Worm (Caenorhabditis elegans) whole organism, young adult: ENCODE results near the gene dsb-3.

Source experiments
- B0261.1 ChIP-seq: sonication (generic microtip); optimal IDR thresholded peaks from 2 replicates; lab custom pipeline; 2016; ENCODE audit warnings: mild to moderate bottlenecking, missing genetic modification characterization, moderate library complexity, missing compliant biosample characterization
- C17E4.6 ChIP-seq: fragments of 200-800 bp; sonication (Bioruptor generic); IDR thresholded peaks from 2 replicates; pipeline ENCODE4 v1.3.6; 2022; ENCODE audit warnings: missing genetic modification reagents, missing genetic modification characterization, missing compliant biosample characterization
- D2030.7 ChIP-seq: fragments of 200-800 bp; sonication (Bioruptor generic); IDR thresholded peaks from 2 replicates; pipeline ENCODE4 v1.3.6; 2022; ENCODE audit warnings: missing genetic modification reagents, missing genetic modification characterization, missing compliant biosample characterization
- F33H1.4 ChIP-seq: fragments of 200-800 bp; sonication (Bioruptor generic); IDR thresholded peaks from 2 replicates; pipeline ENCODE4 v1.3.6; 2022; ENCODE audit warnings: missing genetic modification reagents, missing genetic modification characterization, missing compliant biosample characterization
- F39B2.1 ChIP-seq: fragments of 200-800 bp; sonication (Bioruptor generic); IDR thresholded peaks from 2 replicates; pipeline ENCODE4 v1.3.6; 2022; ENCODE audit warnings: missing genetic modification reagents, missing genetic modification characterization, missing compliant biosample characterization
- F49E8.2 ChIP-seq: sonication (generic microtip); optimal IDR thresholded peaks from 3 replicates; lab custom pipeline; 2017; ENCODE audit warnings: missing genetic modification characterization, mild to moderate bottlenecking, missing compliant biosample characterization, antibody characterized with exemption, moderate library complexity; ENCODE audit not compliant: insufficient read depth
- Y56A3A.18 ChIP-seq: fragments of 200-800 bp; sonication (Bioruptor generic); IDR thresholded peaks from 2 replicates; pipeline ENCODE4 v1.3.6; 2022; ENCODE audit warnings: missing genetic modification reagents, missing genetic modification characterization, missing compliant biosample characterization
- Y67H2A.10 ChIP-seq: fragments of 200-800 bp; sonication (Bioruptor generic); conservative IDR thresholded peaks from 2 replicates; pipeline ENCODE4 v1.3.6; 2022; ENCODE audit warnings: missing genetic modification reagents, missing genetic modification characterization, missing compliant biosample characterization
- Y95B8A.8 ChIP-seq: fragments of 200-800 bp; sonication (Bioruptor generic); IDR thresholded peaks from 2 replicates; pipeline ENCODE4 v1.3.6; 2022; ENCODE audit warnings: missing genetic modification reagents, missing genetic modification characterization, missing compliant biosample characterization
- ZK185.1 ChIP-seq: sonication (generic microtip); optimal IDR thresholded peaks from 2 replicates; lab custom pipeline; 2016; ENCODE audit warnings: mild to moderate bottlenecking, missing genetic modification characterization, missing compliant biosample characterization; ENCODE audit not compliant: poor library complexity, severe bottlenecking
- akir-1 ChIP-seq: fragments of 200-800 bp; sonication (Bioruptor generic); optimal IDR thresholded peaks from 2 replicates; lab custom pipeline; 2018; ENCODE audit warnings: mild to moderate bottlenecking, missing genetic modification characterization, moderate library complexity, missing compliant biosample characterization
- ccch-3 ChIP-seq: fragments of 200-800 bp; sonication (Bioruptor generic); optimal IDR thresholded peaks from 2 replicates; lab custom pipeline; 2018; ENCODE audit warnings: mild to moderate bottlenecking, missing genetic modification characterization, missing compliant biosample characterization
- cebp-1 ChIP-seq, 2 experiments: fragments of 200-800 bp in 1 of 2; sonication (Bioruptor generic) in 1 of 2; sonication (generic microtip) in 1 of 2; IDR thresholded peaks in 1 of 2; optimal IDR thresholded peaks in 1 of 2; 2 replicates each; pipeline versions ENCODE4 v1.3.6 to Lab custom; 2017 to 2022; ENCODE audit warnings: missing compliant biosample characterization in 2 of 2, missing genetic modification characterization in 2 of 2, mild to moderate bottlenecking in 1 of 2, missing genetic modification reagents in 1 of 2, moderate library complexity in 1 of 2
- cebp-2 ChIP-seq: fragments of 200-800 bp; sonication (Bioruptor generic); IDR thresholded peaks from 2 replicates; pipeline ENCODE4 v1.3.6; 2022; ENCODE audit warnings: missing genetic modification characterization, missing compliant biosample characterization
- ceh-58 ChIP-seq: fragments of 200-800 bp; sonication (Bioruptor generic); IDR thresholded peaks from 2 replicates; pipeline ENCODE4 v1.3.6; 2022; ENCODE audit warnings: missing genetic modification characterization, missing compliant biosample characterization
- ceh-91 ChIP-seq: fragments of 200-800 bp; sonication (Bioruptor generic); IDR thresholded peaks from 2 replicates; pipeline ENCODE4 v1.3.6; 2022; ENCODE audit warnings: missing genetic modification reagents, missing genetic modification characterization, missing compliant biosample characterization
- dpl-1 ChIP-seq: fragments of 150-350 bp; optimal IDR thresholded peaks from 2 replicates; lab custom pipeline; 2014; ENCODE audit warnings: missing biosample characterization, missing genetic modification reagents, missing genetic modification characterization
- egl-44 ChIP-seq: fragments of 200-800 bp; sonication (Bioruptor generic); IDR thresholded peaks from 2 replicates; pipeline ENCODE4 v1.3.6; 2022; ENCODE audit warnings: missing genetic modification reagents, missing genetic modification characterization, missing compliant biosample characterization
- ets-4 ChIP-seq: fragments of 200-800 bp; sonication (Bioruptor generic); optimal IDR thresholded peaks from 2 replicates; lab custom pipeline; 2018; ENCODE audit warnings: mild to moderate bottlenecking, missing genetic modification characterization, missing compliant biosample characterization
- fkh-3 ChIP-seq: sonication (generic microtip); optimal IDR thresholded peaks from 2 replicates; lab custom pipeline; 2016; ENCODE audit warnings: mild to moderate bottlenecking, missing genetic modification characterization, missing compliant biosample characterization
- hlh-12 ChIP-seq: sonication (generic microtip); optimal IDR thresholded peaks from 2 replicates; lab custom pipeline; 2016; ENCODE audit warnings: missing genetic modification characterization, missing compliant biosample characterization
- hlh-26 ChIP-seq: fragments of 200-800 bp; sonication (Bioruptor generic); conservative IDR thresholded peaks from 2 replicates; pipeline ENCODE4 v1.3.6; 2022; ENCODE audit warnings: missing genetic modification reagents, missing genetic modification characterization, missing compliant biosample characterization
- hmg-1.2 ChIP-seq: fragments of 200-800 bp; sonication (Bioruptor generic); IDR thresholded peaks from 2 replicates; pipeline ENCODE4 v1.3.6; 2022; ENCODE audit warnings: missing genetic modification reagents, missing genetic modification characterization, missing compliant biosample characterization
- hsf-1 ChIP-seq: fragments of 200-800 bp; sonication (Bioruptor generic); IDR thresholded peaks from 2 replicates; pipeline ENCODE4 v1.3.6; 2022; ENCODE audit warnings: missing genetic modification reagents, missing genetic modification characterization, missing compliant biosample characterization
- lin-26 ChIP-seq: fragments of 200-800 bp; sonication (Bioruptor generic); IDR thresholded peaks from 2 replicates; pipeline ENCODE4 v1.3.6; 2022; ENCODE audit warnings: missing genetic modification reagents, missing genetic modification characterization, missing compliant biosample characterization
- lin-54 ChIP-seq: fragments of 200-800 bp; sonication (Bioruptor generic); optimal IDR thresholded peaks from 2 replicates; lab custom pipeline; 2018; ENCODE audit warnings: mild to moderate bottlenecking, missing genetic modification characterization, missing compliant biosample characterization
- lsl-1 ChIP-seq: fragments of 200-800 bp; sonication (Bioruptor generic); optimal IDR thresholded peaks from 2 replicates; lab custom pipeline; 2018; ENCODE audit warnings: mild to moderate bottlenecking, missing genetic modification characterization, moderate library complexity, missing compliant biosample characterization
- madf-6 ChIP-seq: fragments of 200-800 bp; sonication (Bioruptor generic); IDR thresholded peaks from 2 replicates; pipeline ENCODE4 v1.3.6; 2022; ENCODE audit warnings: missing genetic modification reagents, missing genetic modification characterization, missing compliant biosample characterization
- mel-28 ChIP-seq: sonication (generic microtip); optimal IDR thresholded peaks from 2 replicates; lab custom pipeline; 2016; ENCODE audit warnings: borderline replicate concordance, mild to moderate bottlenecking, missing genetic modification characterization, missing compliant biosample characterization
- nfya-1 ChIP-seq: sonication (generic microtip); optimal IDR thresholded peaks from 2 replicates; lab custom pipeline; 2017; ENCODE audit warnings: antibody characterized with exemption, missing compliant biosample characterization, missing genetic modification characterization, borderline replicate concordance; ENCODE audit not compliant: insufficient read depth
- nfyb-1 ChIP-seq: fragments of 200-800 bp; sonication (Bioruptor generic); IDR thresholded peaks from 2 replicates; pipeline ENCODE4 v1.3.6; 2022; ENCODE audit warnings: missing genetic modification reagents, missing genetic modification characterization, missing compliant biosample characterization
- nhr-179 ChIP-seq: sonication (generic microtip); optimal IDR thresholded peaks from 2 replicates; lab custom pipeline; 2016; ENCODE audit warnings: mild to moderate bottlenecking, missing genetic modification characterization, missing compliant biosample characterization
- nhr-27 ChIP-seq: fragments of 200-800 bp; sonication (Bioruptor generic); optimal IDR thresholded peaks from 2 replicates; lab custom pipeline; 2018; ENCODE audit warnings: mild to moderate bottlenecking, missing genetic modification characterization, moderate library complexity, missing compliant biosample characterization
- nhr-90 ChIP-seq: sonication (generic microtip); optimal IDR thresholded peaks from 2 replicates; lab custom pipeline; 2016; ENCODE audit warnings: missing genotype, mild to moderate bottlenecking, missing genetic modification characterization, missing compliant biosample characterization
- pbrm-1 ChIP-seq: fragments of 200-800 bp; sonication (Bioruptor generic); IDR thresholded peaks from 2 replicates; pipeline ENCODE4 v1.3.6; 2022; ENCODE audit warnings: missing genetic modification reagents, missing genetic modification characterization, missing compliant biosample characterization
- rec-8 ChIP-seq, 2 experiments: sonication (generic microtip); optimal IDR thresholded peaks; 2 replicates each; lab custom pipeline; 2016; ENCODE audit warnings: mild to moderate bottlenecking in 2 of 2, missing genetic modification characterization in 2 of 2, missing genetic modification reagents in 2 of 2, missing genotype in 2 of 2, missing biosample characterization in 1 of 2, missing compliant biosample characterization in 1 of 2, moderate library complexity in 1 of 2
- snpc-1.3 ChIP-seq: sonication (generic microtip); optimal IDR thresholded peaks from 2 replicates; lab custom pipeline; 2017; ENCODE audit warnings: missing genetic modification characterization, mild to moderate bottlenecking, missing compliant biosample characterization, antibody characterized with exemption, moderate library complexity, missing genotype, missing genetic modification reagents; ENCODE audit not compliant: insufficient read depth
- snpc-3.4 ChIP-seq: sonication (generic microtip); optimal IDR thresholded peaks from 2 replicates; lab custom pipeline; 2017; ENCODE audit warnings: missing genetic modification characterization, mild to moderate bottlenecking, missing compliant biosample characterization, antibody characterized with exemption, moderate library complexity, missing genotype, missing genetic modification reagents
- snpc-4 ChIP-seq, 5 experiments: fragments of 150-350 bp in 1 of 5; sonication (generic microtip) in 4 of 5; optimal IDR thresholded peaks; 2 replicates each; lab custom pipeline; 2014 to 2018; ENCODE audit warnings: missing genetic modification characterization in 5 of 5, missing biosample characterization in 3 of 5, antibody characterized with exemption in 2 of 5, mild to moderate bottlenecking in 2 of 5, missing compliant biosample characterization in 2 of 5, missing genotype in 2 of 5, moderate library complexity in 2 of 5, missing genetic modification reagents in 1 of 5
- tlf-1 ChIP-seq: fragments of 200-800 bp; sonication (Bioruptor generic); optimal IDR thresholded peaks from 2 replicates; lab custom pipeline; 2018; ENCODE audit warnings: mild to moderate bottlenecking, missing genetic modification characterization, missing compliant biosample characterization
- unc-130 ChIP-seq: sonication (generic microtip); optimal IDR thresholded peaks from 2 replicates; lab custom pipeline; 2016; ENCODE audit warnings: missing genetic modification reagents, missing genetic modification characterization, missing compliant biosample characterization
- unc-62 ChIP-seq: fragments of 150-350 bp; optimal IDR thresholded peaks from 2 replicates; lab custom pipeline; 2014; ENCODE audit warnings: missing biosample characterization, missing genetic modification reagents, missing genetic modification characterization
- xnd-1 ChIP-seq: sonication (generic microtip); optimal IDR thresholded peaks from 2 replicates; lab custom pipeline; 2016; ENCODE audit warnings: missing genotype, missing genetic modification reagents, missing genetic modification characterization, missing compliant biosample characterization
- zfh-2 ChIP-seq: fragments of 200-800 bp; sonication (Bioruptor generic); conservative IDR thresholded peaks from 2 replicates; pipeline ENCODE4 v1.3.6; 2022; ENCODE audit warnings: missing genetic modification reagents, missing genetic modification characterization, missing compliant biosample characterization
- ztf-25 ChIP-seq: fragments of 200-800 bp; sonication (Bioruptor generic); IDR thresholded peaks from 2 replicates; pipeline ENCODE4 v1.3.6; 2022; ENCODE audit warnings: missing genetic modification reagents, missing genetic modification characterization, missing compliant biosample characterization
- ztf-28 ChIP-seq: fragments of 200-800 bp; sonication (Bioruptor generic); IDR thresholded peaks from 2 replicates; pipeline ENCODE4 v1.3.6; 2022; ENCODE audit warnings: missing genetic modification reagents, missing genetic modification characterization, missing compliant biosample characterization
- ztf-6 ChIP-seq: fragments of 200-800 bp; sonication (Bioruptor generic); IDR thresholded peaks from 2 replicates; pipeline ENCODE4 v1.3.6; 2022; ENCODE audit warnings: missing genetic modification reagents, missing genetic modification characterization, missing compliant biosample characterization

dsb-3 gene

DNA sequence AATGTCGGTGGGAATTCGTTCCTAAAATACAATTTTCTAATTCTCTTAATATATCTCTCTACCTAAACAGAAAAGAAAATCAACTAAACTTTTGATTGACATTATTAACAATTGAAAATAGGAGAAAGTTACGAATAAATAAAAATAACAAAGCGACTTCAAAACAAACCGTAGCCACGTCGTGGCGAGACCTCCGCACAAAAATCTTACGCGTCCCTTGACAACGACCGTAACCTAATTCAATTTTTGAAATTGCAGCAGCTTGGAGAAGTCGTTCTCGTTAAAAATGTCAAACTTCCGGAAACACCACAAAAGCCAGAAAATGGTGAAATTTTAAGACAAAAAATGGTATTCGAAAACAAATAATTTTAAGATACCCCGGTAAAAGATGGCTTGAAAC, 4.9 kb upstream of the dsb-3 start:
- TF ChIP-seq tlf-1 (GFP tag; lab: Kevin White, UChicago) (no peak), snpc-4 (GFP tag; optimal IDR thresholded peaks at IDR 0.05; lab: Kevin White, UChicago) (no peak), snpc-4 (tag; optimal IDR thresholded peaks at IDR 0.05; lab: Kevin White, UChicago) (peak in 2 of 4 experiments; percentile 24 to 25), ztf-6 (no peak), hsf-1 (GFP tag; lab: Robert Waterston, UW) (no peak), pbrm-1 (no peak), unc-130 (GFP tag; lab: Kevin White, UChicago) (no peak), egl-44 (no peak), B0261.1 (tag; lab: Kevin White, UChicago) (no peak), ZK185.1 (no peak), fkh-3 (tag; lab: Kevin White, UChicago) (no peak), ztf-25 (GFP tag; lab: Robert Waterston, UW) (no peak), cebp-1 (GFP tag; IDR thresholded peaks at IDR 0.05; lab: Robert Waterston, UW) (no peak), cebp-1 (tag; optimal IDR thresholded peaks at IDR 0.05; lab: Kevin White, UChicago) (no peak), hlh-26 (no peak), ceh-58 (GFP tag; lab: Robert Waterston, UW) (no peak), unc-62 (GFP tag; lab: Kevin White, UChicago) (no peak), nfya-1 (no peak), rec-8 (tag; optimal IDR thresholded peaks at IDR 0.05; lab: Kevin White, UChicago) (no peak), ccch-3 (GFP tag; lab: Kevin White, UChicago) (no peak), dpl-1 (no peak), Y67H2A.10 (no peak), nhr-179 (no peak), akir-1 (no peak), mel-28 (tag; lab: Kevin White, UChicago) (no peak), Y95B8A.8 (GFP tag; lab: Robert Waterston, UW) (no peak), snpc-3.4 (tag; lab: Kevin White, UChicago) (peak; percentile 3), C17E4.6 (GFP tag; lab: Robert Waterston, UW) (no peak), nhr-90 (no peak), lin-26 (no peak), F49E8.2 (tag; lab: Kevin White, UChicago) (peak; percentile 39), F33H1.4 (peak; percentile 93), F39B2.1 (GFP tag; lab: Robert Waterston, UW) (no peak), snpc-1.3 (tag; lab: Kevin White, UChicago) (peak; percentile 28), Y56A3A.18 (GFP tag; lab: Robert Waterston, UW) (no peak), nhr-27 (tag; lab: Kevin White, UChicago) (no peak), cebp-2 (GFP tag; lab: Robert Waterston, UW) (no peak), hmg-1.2 (GFP tag; lab: Robert Waterston, UW) (no peak), ets-4 (GFP tag; lab: Kevin White, UChicago) (no peak), ceh-91 (GFP tag; lab: Robert Waterston, UW) (no peak), D2030.7 (GFP tag; lab: Robert Waterston, UW) (0 out of 2 replicates have a peak, but pooled peaks have one; percentile 17), ztf-28 (no peak), hlh-12 (tag; lab: Kevin White, UChicago) (no peak), nfyb-1 (no peak), madf-6 (peak; percentile 92), lsl-1 (GFP tag; lab: Kevin White, UChicago) (peak; percentile 93), lin-54 (peak; percentile 63), xnd-1 (tag; lab: Kevin White, UChicago) (peak; percentile 91), zfh-2 (GFP tag; lab: Robert Waterston, UW) (no peak)
